Fruit fly (Drosophila melanogaster) whole organism, embryonic: ENCODE data around the gene CG32073.

Experiments
- Aef1 ChIP-seq: fragments of 200-800 bp; sonication (Bioruptor generic); IDR thresholded peaks from 3 replicates; pipeline ENCODE4 v1.3.6; 2022; ENCODE audit warnings: missing biosample characterization, missing genetic modification characterization
- B-H2 ChIP-seq: fragments of 200-800 bp; sonication (Bioruptor generic); optimal IDR thresholded peaks from 2 replicates; lab custom pipeline; 2018; ENCODE audit warnings: missing biosample characterization, mild to moderate bottlenecking, missing genetic modification characterization
- CG10147 ChIP-seq: fragments of 200-800 bp; sonication (Bioruptor generic); optimal IDR thresholded peaks from 2 replicates; lab custom pipeline; 2019; ENCODE audit warnings: missing biosample characterization, mild to moderate bottlenecking, missing genetic modification characterization, moderate library complexity
- CG13894 ChIP-seq: fragments of 200-800 bp; sonication (Bioruptor generic); optimal IDR thresholded peaks from 3 replicates; lab custom pipeline; 2018; ENCODE audit warnings: missing biosample characterization, mild to moderate bottlenecking, missing genetic modification characterization, moderate library complexity
- CG14014 ChIP-seq: fragments of 200-800 bp; sonication (Bioruptor generic); IDR thresholded peaks from 2 replicates; pipeline ENCODE4 v1.3.6; 2022; ENCODE audit warnings: missing biosample characterization, missing genetic modification characterization
- CG14965 ChIP-seq: fragments of 200-800 bp; sonication (Bioruptor generic); optimal IDR thresholded peaks from 2 replicates; lab custom pipeline; 2016; ENCODE audit warnings: missing biosample characterization, missing genetic modification characterization, borderline replicate concordance
- CG1603 ChIP-seq: fragments of 200-800 bp; sonication (Bioruptor generic); optimal IDR thresholded peaks from 2 replicates; lab custom pipeline; 2019; ENCODE audit warnings: missing biosample characterization, mild to moderate bottlenecking, missing genetic modification characterization, moderate library complexity
- CG18476 ChIP-seq: fragments of 200-800 bp; sonication (Bioruptor generic); optimal IDR thresholded peaks from 2 replicates; lab custom pipeline; 2016; ENCODE audit warnings: missing biosample characterization, mild to moderate bottlenecking, missing genetic modification characterization
- CG2120 ChIP-seq: fragments of 200-800 bp; sonication (Bioruptor generic); optimal IDR thresholded peaks from 3 replicates; lab custom pipeline; 2016; ENCODE audit warnings: missing biosample characterization, missing genetic modification characterization
- CG32532 ChIP-seq: fragments of 200-800 bp; sonication (Bioruptor generic); IDR thresholded peaks from 2 replicates; pipeline ENCODE4 v1.3.6; 2022; ENCODE audit warnings: missing biosample characterization, missing genetic modification characterization
- CG34422 ChIP-seq: fragments of 200-800 bp; sonication (Bioruptor generic); IDR thresholded peaks from 3 replicates; pipeline ENCODE4 v1.3.6; 2022; ENCODE audit warnings: missing biosample characterization, missing genetic modification characterization
- CG42726 ChIP-seq: fragments of 200-800 bp; sonication (Bioruptor generic); IDR thresholded peaks from 2 replicates; pipeline ENCODE4 v1.3.6; 2022; ENCODE audit warnings: missing biosample characterization, missing genetic modification characterization; ENCODE audit not compliant: partially characterized antibody
- CG4360 ChIP-seq: fragments of 200-800 bp; sonication (Bioruptor generic); IDR thresholded peaks from 2 replicates; pipeline ENCODE4 v1.3.6; 2022; ENCODE audit warnings: missing biosample characterization, missing genetic modification characterization
- CG4730 ChIP-seq: fragments of 200-800 bp; sonication (Bioruptor generic); IDR thresholded peaks from 2 replicates; pipeline ENCODE4 v1.3.6; 2022; ENCODE audit warnings: missing biosample characterization, missing genetic modification characterization
- CG6272 ChIP-seq: fragments of 200-800 bp; sonication (Bioruptor generic); IDR thresholded peaks from 2 replicates; pipeline ENCODE4 v1.3.6; 2022; ENCODE audit warnings: missing biosample characterization, missing genetic modification characterization
- CG6765 ChIP-seq: fragments of 200-800 bp; sonication (Bioruptor generic); optimal IDR thresholded peaks from 3 replicates; lab custom pipeline; 2017; ENCODE audit warnings: missing biosample characterization, mild to moderate bottlenecking, missing genetic modification characterization
- CG7271 ChIP-seq: fragments of 200-800 bp; sonication (Bioruptor generic); optimal IDR thresholded peaks from 2 replicates; lab custom pipeline; 2018; ENCODE audit warnings: missing biosample characterization, mild to moderate bottlenecking, missing genetic modification characterization, moderate library complexity
- CG7372 ChIP-seq: fragments of 200-800 bp; sonication (Bioruptor generic); IDR thresholded peaks from 2 replicates; pipeline ENCODE4 v1.3.6; 2022; ENCODE audit warnings: missing biosample characterization, missing genetic modification characterization
- CG7745 ChIP-seq: fragments of 200-800 bp; sonication (Bioruptor generic); optimal IDR thresholded peaks from 2 replicates; lab custom pipeline; 2018; ENCODE audit warnings: missing biosample characterization, mild to moderate bottlenecking, missing genetic modification characterization, moderate library complexity
- CG7987 ChIP-seq: fragments of 200-800 bp; sonication (Bioruptor generic); optimal IDR thresholded peaks from 2 replicates; lab custom pipeline; 2018; ENCODE audit warnings: missing biosample characterization, mild to moderate bottlenecking, missing genetic modification characterization, moderate library complexity
- CG8478 ChIP-seq: fragments of >200 bp; optimal IDR thresholded peaks from 2 replicates; lab custom pipeline; 2018
- CHES-1-like ChIP-seq: fragments of 200-800 bp; sonication (Bioruptor generic); optimal IDR thresholded peaks from 2 replicates; lab custom pipeline; 2016; ENCODE audit warnings: missing biosample characterization, missing genetic modification characterization
- CrebB ChIP-seq: fragments of 200-800 bp; sonication (Bioruptor generic); optimal IDR thresholded peaks from 3 replicates; lab custom pipeline; 2018; ENCODE audit warnings: missing biosample characterization, mild to moderate bottlenecking, missing genetic modification characterization
- Fer1 ChIP-seq: fragments of 200-800 bp; sonication (Bioruptor generic); optimal IDR thresholded peaks from 2 replicates; lab custom pipeline; 2017; ENCODE audit warnings: missing biosample characterization, mild to moderate bottlenecking, missing genetic modification characterization
- HLH4C ChIP-seq: fragments of 200-800 bp; sonication (Bioruptor generic); IDR thresholded peaks from 3 replicates; pipeline ENCODE4 v1.3.6; 2022; ENCODE audit warnings: missing biosample characterization, missing genetic modification characterization; ENCODE audit not compliant: partially characterized antibody
- MTF-1 ChIP-seq: fragments of 200-800 bp; sonication (Bioruptor generic); optimal IDR thresholded peaks from 2 replicates; lab custom pipeline; 2018; ENCODE audit warnings: missing biosample characterization, mild to moderate bottlenecking, missing genetic modification characterization, borderline replicate concordance
- Myb ChIP-seq: fragments of 200-800 bp; sonication (Bioruptor generic); optimal IDR thresholded peaks from 2 replicates; lab custom pipeline; 2016; ENCODE audit warnings: missing biosample characterization, missing genetic modification characterization
- Nf-YA ChIP-seq: fragments of 200-800 bp; sonication (Bioruptor generic); IDR thresholded peaks from 2 replicates; pipeline ENCODE4 v1.3.6; 2022; ENCODE audit warnings: missing biosample characterization, missing genetic modification characterization
- Nf-YB ChIP-seq: fragments of 200-800 bp; sonication (Bioruptor generic); optimal IDR thresholded peaks from 3 replicates; lab custom pipeline; 2019; ENCODE audit warnings: missing biosample characterization, mild to moderate bottlenecking, missing genetic modification characterization, moderate library complexity
- Poxn ChIP-seq: fragments of 200-800 bp; sonication (Bioruptor generic); IDR thresholded peaks from 2 replicates; pipeline ENCODE4 v1.3.6; 2022; ENCODE audit warnings: missing biosample characterization, missing genetic modification characterization
- Side ChIP-seq: fragments of 200-800 bp; sonication (Bioruptor generic); optimal IDR thresholded peaks from 2 replicates; lab custom pipeline; 2016; ENCODE audit warnings: missing biosample characterization, missing genetic modification characterization
- Sry-δ ChIP-seq: fragments of 200-800 bp; sonication (Bioruptor generic); optimal IDR thresholded peaks from 2 replicates; lab custom pipeline; 2016; ENCODE audit warnings: missing biosample characterization, missing genetic modification characterization
- danr ChIP-seq: fragments of 200-800 bp; sonication (Bioruptor generic); IDR thresholded peaks from 2 replicates; pipeline ENCODE4 v1.3.6; 2022; ENCODE audit warnings: missing biosample characterization, missing genetic modification characterization
- dati ChIP-seq: fragments of 200-800 bp; sonication (Bioruptor generic); IDR thresholded peaks from 2 replicates; pipeline ENCODE4 v1.3.6; 2022; ENCODE audit warnings: missing biosample characterization, missing genetic modification characterization
- dmrt99B ChIP-seq: fragments of 200-800 bp; sonication (Bioruptor generic); optimal IDR thresholded peaks from 2 replicates; lab custom pipeline; 2018; ENCODE audit warnings: missing biosample characterization, mild to moderate bottlenecking, missing genetic modification characterization, moderate library complexity
- dpn ChIP-seq, 2 experiments: fragments of 200-800 bp; sonication (Bioruptor generic); optimal IDR thresholded peaks; 3 replicates each; lab custom pipeline; 2016; ENCODE audit warnings: missing biosample characterization in 2 of 2, missing genetic modification characterization in 2 of 2
- gsb-n ChIP-seq: fragments of 200-800 bp; sonication (Bioruptor generic); optimal IDR thresholded peaks from 3 replicates; lab custom pipeline; 2018; ENCODE audit warnings: missing biosample characterization, mild to moderate bottlenecking, missing genetic modification characterization
- hbn ChIP-seq: fragments of 200-800 bp; sonication (Bioruptor generic); IDR thresholded peaks from 2 replicates; pipeline ENCODE4 v1.3.6; 2022; ENCODE audit warnings: missing biosample characterization, missing genetic modification characterization; ENCODE audit not compliant: partially characterized antibody
- ind ChIP-seq: fragments of 200-800 bp; sonication (Bioruptor generic); optimal IDR thresholded peaks from 3 replicates; lab custom pipeline; 2016; ENCODE audit warnings: missing biosample characterization, missing genetic modification characterization
- jigr1 ChIP-seq: fragments of 200-800 bp; sonication (Bioruptor generic); IDR thresholded peaks from 3 replicates; pipeline ENCODE4 v1.3.6; 2022; ENCODE audit warnings: missing biosample characterization, missing genetic modification characterization
- kah ChIP-seq: fragments of 200-800 bp; sonication (Bioruptor generic); optimal IDR thresholded peaks from 2 replicates; lab custom pipeline; 2018; ENCODE audit warnings: missing biosample characterization, mild to moderate bottlenecking, missing genetic modification characterization
- lbe ChIP-seq: fragments of 200-800 bp; sonication (Bioruptor generic); optimal IDR thresholded peaks from 2 replicates; lab custom pipeline; 2016; ENCODE audit warnings: missing biosample characterization, mild to moderate bottlenecking, missing genetic modification characterization
- luna ChIP-seq: fragments of 200-800 bp; sonication (Bioruptor generic); optimal IDR thresholded peaks from 2 replicates; lab custom pipeline; 2016; ENCODE audit warnings: missing biosample characterization, missing genetic modification characterization
- onecut ChIP-seq: fragments of 200-800 bp; sonication (Bioruptor generic); IDR thresholded peaks from 2 replicates; pipeline ENCODE4 v1.3.6; 2022; ENCODE audit warnings: missing biosample characterization, missing genetic modification characterization
- pfk ChIP-seq: fragments of 200-800 bp; sonication (Bioruptor generic); optimal IDR thresholded peaks from 2 replicates; lab custom pipeline; 2018; ENCODE audit warnings: missing biosample characterization, mild to moderate bottlenecking, missing genetic modification characterization, moderate library complexity
- sc ChIP-seq, 3 experiments: fragments of >200 bp in 2 of 3; fragments of 200-800 bp in 1 of 3; sonication (Bioruptor generic) in 1 of 3; optimal IDR thresholded peaks; 2 replicates in 2 of 3; 3 replicates in 1 of 3; lab custom pipeline; 2017; ENCODE audit warnings: mild to moderate bottlenecking in 1 of 3, missing biosample characterization in 1 of 3, missing genetic modification characterization in 1 of 3, missing genetic modification reagents in 1 of 3
- slp2 ChIP-seq: fragments of 200-800 bp; sonication (Bioruptor generic); optimal IDR thresholded peaks from 2 replicates; lab custom pipeline; 2016; ENCODE audit warnings: missing biosample characterization, missing genetic modification characterization
- trh ChIP-seq: fragments of 200-800 bp; sonication (Bioruptor generic); optimal IDR thresholded peaks from 2 replicates; lab custom pipeline; 2016; ENCODE audit warnings: missing biosample characterization, missing genetic modification characterization
- tup ChIP-seq: fragments of 200-800 bp; sonication (Bioruptor generic); optimal IDR thresholded peaks from 2 replicates; lab custom pipeline; 2016; ENCODE audit warnings: missing biosample characterization, mild to moderate bottlenecking, missing genetic modification characterization, moderate library complexity

Gene CG32073

DNA sequence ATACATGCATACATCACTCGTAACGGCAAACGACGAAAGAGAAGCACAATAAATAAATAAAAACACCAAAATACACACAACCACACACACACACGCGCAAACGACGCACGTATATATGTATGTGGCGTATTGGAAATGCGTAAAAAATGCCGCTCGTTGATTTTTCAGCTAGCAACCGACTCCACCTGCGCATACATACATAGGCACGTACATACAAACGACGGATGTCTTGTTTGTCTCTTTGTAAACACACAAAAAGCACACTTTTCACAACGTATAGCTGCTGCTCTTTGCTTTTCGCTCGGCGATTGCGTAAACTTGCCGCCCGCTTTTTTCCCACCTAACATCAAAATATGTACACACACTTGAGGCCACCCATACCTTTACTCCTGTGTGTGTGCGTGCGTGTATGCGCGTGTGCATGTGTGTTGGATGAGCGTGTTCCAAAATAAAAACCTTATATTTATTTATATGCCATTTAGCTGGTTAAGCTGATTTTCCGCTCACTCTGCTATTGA, 12.6 kb upstream of the CG32073 start (continued):
- TF ChIP-seq CG7271 (tag; lab: Kevin White, UChicago), result peak; percentile 33
- TF ChIP-seq Side (GFP tag; lab: Kevin White, UChicago), result peak; percentile 29
- no peak for TF ChIP-seq CG4730 (GFP tag; lab: Robert Waterston, UW)
- TF ChIP-seq CG14014 (GFP tag; lab: Robert Waterston, UW), result no peak
- TF ChIP-seq CrebB (tag; lab: Kevin White, UChicago), result peak; percentile 47
- TF ChIP-seq CG14965, result peak; percentile 3
- no peak for TF ChIP-seq CG18476 (GFP tag; lab: Kevin White, UChicago)
- peak; percentile 46 for TF ChIP-seq MTF-1 (GFP tag; lab: Kevin White, UChicago)
- peak; percentile 5; the same call in 1 of the 2 replicates for TF ChIP-seq CG4360 (GFP tag; lab: Robert Waterston, UW)
- TF ChIP-seq Sry-δ (GFP tag; lab: Kevin White, UChicago), result no peak
- peak; percentile 60 for TF ChIP-seq kah (GFP tag; lab: Kevin White, UChicago)
- 0 out of 2 replicates have a peak, but pooled peaks have one; percentile 5 for TF ChIP-seq onecut (GFP tag; lab: Robert Waterston, UW)
- TF ChIP-seq Fer1 (GFP tag; lab: Kevin White, UChicago), result peak; percentile 80
- peak; percentile 56 for TF ChIP-seq CG10147 (GFP tag; lab: Kevin White, UChicago)

DNA sequence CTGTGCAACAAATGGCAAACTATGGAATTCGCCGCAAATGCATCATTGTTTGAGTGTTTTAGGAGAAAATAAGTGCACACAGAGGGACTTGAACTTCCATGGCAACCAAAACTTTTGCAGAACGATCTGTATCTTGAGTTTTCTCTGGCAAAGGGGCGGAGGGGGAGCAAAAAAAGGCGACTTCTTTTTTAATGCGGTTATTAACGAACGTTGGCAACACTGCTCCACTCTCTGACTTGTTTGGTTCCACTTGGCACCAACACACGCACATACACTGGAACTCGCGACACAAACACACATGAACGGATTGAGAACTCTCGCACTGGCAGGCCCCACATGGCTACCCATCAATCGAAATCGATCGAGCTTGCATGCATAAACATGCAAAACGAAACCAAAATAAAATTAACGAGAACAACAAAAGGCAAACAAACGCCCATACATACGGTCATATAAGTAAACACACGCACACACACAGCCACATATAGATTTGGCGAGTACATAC, 12.1 kb upstream of the CG32073 start:
- TF ChIP-seq CG7745 (no peak), pfk (no peak), CG1603 (tag; lab: Kevin White, UChicago) (no peak), luna (GFP tag; lab: Kevin White, UChicago) (no peak), gsb-n (tag; lab: Kevin White, UChicago) (no peak), CG7271 (tag; lab: Kevin White, UChicago) (no peak), hbn (GFP tag; lab: Robert Waterston, UW) (no peak), CG6765 (GFP tag; lab: Kevin White, UChicago) (no peak), CG8478 (lab: Kevin White, UChicago) (no peak), dati (GFP tag; lab: Robert Waterston, UW) (no peak), HLH4C (GFP tag; lab: Robert Waterston, UW) (no peak), ind (no peak), CG7987 (GFP tag; lab: Kevin White, UChicago) (no peak), lbe (GFP tag; lab: Kevin White, UChicago) (no peak), tup (GFP tag; lab: Kevin White, UChicago) (no peak), CG42726 (GFP tag; lab: Robert Waterston, UW) (0 out of 2 replicates have a peak, but pooled peaks have one; percentile 10), CG32532 (peak; percentile 63), sc (optimal IDR thresholded peaks at IDR 0.05; lab: Kevin White, UChicago) (no peak), sc (GFP tag; optimal IDR thresholded peaks at IDR 0.05; lab: Kevin White, UChicago) (no peak), CG13894 (tag; lab: Kevin White, UChicago) (no peak), CHES-1-like (GFP tag; lab: Kevin White, UChicago) (no peak), Myb (no peak), CG34422 (no peak), slp2 (no peak), dpn (GFP tag; optimal IDR thresholded peaks at IDR 0.05; lab: Kevin White, UChicago) (peak in 1 of 2 experiments; percentile 3), CG6272 (GFP tag; lab: Robert Waterston, UW) (peak; percentile 23; the same call in 1 of the 2 replicates), Nf-YB (GFP tag; lab: Kevin White, UChicago) (no peak), Poxn (GFP tag; lab: Robert Waterston, UW) (no peak), trh (GFP tag; lab: Kevin White, UChicago) (no peak), CG2120 (GFP tag; lab: Kevin White, UChicago) (no peak), B-H2 (GFP tag; lab: Kevin White, UChicago) (no peak), danr (GFP tag; lab: Robert Waterston, UW) (no peak), jigr1 (no peak), CG7372 (GFP tag; lab: Robert Waterston, UW) (no peak), Nf-YA (no peak), dmrt99B (tag; lab: Kevin White, UChicago) (no peak), Aef1 (GFP tag; lab: Robert Waterston, UW) (no peak)
